Worm (Caenorhabditis elegans): Measurements from ENCODE around the gene col-162.

DNA sequence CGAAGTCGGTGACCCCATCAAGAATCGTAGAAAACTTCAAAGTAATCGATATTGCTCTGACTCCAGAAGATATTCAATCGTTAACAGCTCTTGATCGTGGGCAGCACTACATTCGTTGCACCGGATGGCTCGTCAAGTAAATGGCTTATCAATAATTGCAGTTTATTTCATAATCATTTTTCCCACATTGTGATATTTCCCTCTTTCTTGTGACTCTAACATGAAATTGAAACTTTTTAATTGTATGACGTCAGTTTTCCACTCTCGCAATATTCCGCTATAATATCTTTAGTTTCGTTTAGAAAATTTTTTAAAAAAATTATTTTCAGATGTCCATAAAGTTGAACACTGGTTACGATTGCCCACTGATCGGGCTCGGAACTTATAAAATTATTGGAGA lies 33.8 kb upstream of the col-162 start, which contains the start of gene F53F1.3:
- TF ChIP-seq ceh-16 (tag; optimal IDR thresholded peaks at IDR 0.05) (no peak), ceh-82 (tag; optimal IDR thresholded peaks at IDR 0.05) (no peak), ama-1 (optimal IDR thresholded peaks at IDR 0.05) (no peak), aly-2 (tag; optimal IDR thresholded peaks at IDR 0.05) (no peak), mdl-1 (tag; optimal IDR thresholded peaks at IDR 0.05) (no peak), nhr-12 (tag; optimal IDR thresholded peaks at IDR 0.05) (no peak)

All from whole organism, L2 larva.